Fruit fly (Drosophila melanogaster): ENCODE measurements around the gene foxo.

- peak in 1 of 2 experiments; percentile 42 for TF ChIP-seq EcR (GFP tag; optimal IDR thresholded peaks at IDR 0.05)
- no peak for TF ChIP-seq usp (GFP tag; optimal IDR thresholded peaks at IDR 0.05)
- TF ChIP-seq pan (optimal IDR thresholded peaks at IDR 0.05) = no peak
- TF ChIP-seq CG8478 (optimal IDR thresholded peaks at IDR 0.05) = no peak
- no peak for TF ChIP-seq psq (optimal IDR thresholded peaks at IDR 0.05)
Measured at dm6 chr3R:14055944-14056319, 813 bp upstream of the foxo start.
